Fruit fly (Drosophila melanogaster) whole organism: ENCODE measurements around the gene CG33325.

Experiments
- pan ChIP-seq: fragments of >200 bp; optimal IDR thresholded peaks from 2 replicates; lab custom pipeline; 2017
- psq ChIP-seq: fragments of >200 bp; optimal IDR thresholded peaks from 2 replicates; lab custom pipeline; 2017
- usp ChIP-seq: fragments of >200 bp; optimal IDR thresholded peaks from 2 replicates; lab custom pipeline; 2017; ENCODE audit warnings: missing biosample characterization, missing genetic modification characterization, mixed read lengths

DNA sequence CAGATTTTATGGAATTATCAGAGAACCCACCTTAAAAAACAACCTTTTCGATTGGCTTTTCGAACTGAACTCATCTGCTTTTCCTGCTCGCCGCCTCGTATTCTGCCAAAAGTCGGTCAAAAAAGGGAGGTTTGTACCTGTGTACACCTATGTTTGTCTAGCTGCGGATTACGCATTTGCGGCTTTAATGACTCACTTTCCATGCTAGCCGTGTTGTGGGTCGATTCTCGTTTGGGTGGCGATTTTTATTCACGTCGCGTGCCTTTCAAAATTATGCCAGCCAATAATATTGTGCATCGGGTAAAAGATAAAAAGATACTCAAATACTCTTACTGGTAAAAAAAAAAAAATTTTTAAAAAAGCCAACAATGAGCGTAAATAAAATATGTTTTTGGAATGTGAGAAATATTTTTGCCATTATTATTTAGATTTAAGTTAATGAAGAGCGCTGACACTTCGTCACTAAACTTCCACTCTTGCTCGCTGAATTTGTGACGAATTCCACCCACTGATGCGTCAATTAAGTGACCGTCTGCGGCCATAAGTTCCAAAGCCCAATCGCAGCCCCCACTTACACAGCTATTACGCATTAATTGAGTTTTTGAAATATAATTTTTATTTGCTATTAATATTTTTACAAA lies 34.1 kb downstream of the CG33325 start, which contains the start of gene Cyp313b1:
- no peak for TF ChIP-seq pan (lab: Kevin White, UChicago)
- no peak for TF ChIP-seq psq (lab: Kevin White, UChicago)
- TF ChIP-seq usp = no peak
